Worm (Caenorhabditis elegans) whole organism, L1 larva: Measurements from ENCODE around the gene Y54G2A.45.

Source experiments
- ama-1 ChIP-seq: fragments of 150-350 bp; optimal IDR thresholded peaks from 2 replicates; lab custom pipeline; 2014
- ces-1 ChIP-seq: fragments of 150-350 bp; optimal IDR thresholded peaks from 2 replicates; lab custom pipeline; 2014; ENCODE audit warnings: missing biosample characterization, missing genetic modification reagents, missing genetic modification characterization
- elt-3 ChIP-seq, 6 experiments: fragments of 150-350 bp in 1 of 6; sonication (generic microtip); optimal IDR thresholded peaks; 2 replicates each; lab custom pipeline; 2017 to 2018; ENCODE audit warnings: missing biosample characterization in 6 of 6, missing genetic modification characterization in 6 of 6, inconsistent platforms in 1 of 6
- grh-1 ChIP-seq: fragments of 200-800 bp; sonication (Bioruptor generic); IDR thresholded peaks from 2 replicates; pipeline ENCODE4 v1.3.6; 2022; ENCODE audit warnings: missing genetic modification reagents, missing genetic modification characterization, missing compliant biosample characterization
- lin-15B ChIP-seq: fragments of 150-350 bp; sonication (generic microtip); optimal IDR thresholded peaks from 3 replicates; lab custom pipeline; 2014; ENCODE audit warnings: missing biosample characterization, missing genetic modification characterization
- lin-39 ChIP-seq: fragments of 150-350 bp; optimal IDR thresholded peaks from 2 replicates; lab custom pipeline; 2014; ENCODE audit warnings: missing biosample characterization, missing genetic modification reagents, missing genetic modification characterization
- lsy-2 ChIP-seq, 2 experiments: fragments of 150-350 bp; optimal IDR thresholded peaks; 2 replicates each; lab custom pipeline; 2014; ENCODE audit warnings: missing biosample characterization in 2 of 2, missing genetic modification characterization in 2 of 2
- mep-1 ChIP-seq: fragments of 150-350 bp; optimal IDR thresholded peaks from 2 replicates; lab custom pipeline; 2014; ENCODE audit warnings: missing biosample characterization, missing genetic modification characterization
- snu-23 ChIP-seq: sonication (generic microtip); optimal IDR thresholded peaks from 2 replicates; lab custom pipeline; 2016; ENCODE audit warnings: missing genetic modification characterization, missing compliant biosample characterization
- unc-62 ChIP-seq: fragments of 150-350 bp; optimal IDR thresholded peaks from 2 replicates; lab custom pipeline; 2014; ENCODE audit warnings: missing biosample characterization, missing genetic modification reagents, missing genetic modification characterization

- TF ChIP-seq lsy-2 (tag; optimal IDR thresholded peaks at IDR 0.05; lab: Kevin White, UChicago) (no peak), ces-1 (GFP tag; lab: Kevin White, UChicago) (no peak), mep-1 (tag; lab: Kevin White, UChicago) (no peak), grh-1 (GFP tag; lab: Robert Waterston, UW) (no peak), lin-39 (tag; lab: Kevin White, UChicago) (no peak), elt-3 (tag; optimal IDR thresholded peaks at IDR 0.05; lab: Kevin White, UChicago) (no peak), lin-15B (tag; lab: Kevin White, UChicago) (no peak), unc-62 (GFP tag; lab: Kevin White, UChicago) (no peak), ama-1 (lab: Kevin White, UChicago) (no peak), snu-23 (GFP tag; lab: Kevin White, UChicago) (no peak)
These were observed 34.0 kb upstream of the Y54G2A.45 start, which contains the start of gene Y54G2A.11 for ce11 chrIV:2771692-2772091.
